Worm (Caenorhabditis elegans) whole organism, L1 larva: ENCODE data around the gene M02B7.2.
A peak's percentile ranks its signal among the peaks of the same experiment; 100 is the strongest.

Experiments used
- dsc-1 ChIP-seq: sonication (generic microtip); optimal IDR thresholded peaks from 2 replicates; lab custom pipeline; 2016; ENCODE audit warnings: mild to moderate bottlenecking, missing genetic modification characterization, missing compliant biosample characterization
- ets-5 ChIP-seq: fragments of 200-800 bp; sonication (Bioruptor generic); IDR thresholded peaks from 2 replicates; pipeline ENCODE4 v1.3.6; 2022; ENCODE audit warnings: missing genetic modification characterization, missing compliant biosample characterization
- fkh-4 ChIP-seq: sonication (generic microtip); optimal IDR thresholded peaks from 2 replicates; lab custom pipeline; 2016; ENCODE audit warnings: missing compliant biosample characterization, missing genetic modification characterization, borderline replicate concordance
- hlh-17 ChIP-seq: fragments of 200-800 bp; sonication (Bioruptor generic); optimal IDR thresholded peaks from 2 replicates; lab custom pipeline; 2018; ENCODE audit warnings: missing genetic modification characterization, mild to moderate bottlenecking, missing compliant biosample characterization, moderate library complexity, borderline replicate concordance
- lir-3 ChIP-seq: sonication (generic microtip); optimal IDR thresholded peaks from 2 replicates; lab custom pipeline; 2016; ENCODE audit warnings: mild to moderate bottlenecking, missing genetic modification characterization, moderate library complexity, missing compliant biosample characterization; ENCODE audit not compliant: poor library complexity
- nhr-84 ChIP-seq: sonication (generic microtip); optimal IDR thresholded peaks from 2 replicates; lab custom pipeline; 2017; ENCODE audit warnings: missing biosample characterization, missing genetic modification characterization
- ztf-11 ChIP-seq, 2 experiments: sonication (generic microtip); optimal IDR thresholded peaks; 2 replicates each; lab custom pipeline; 2016 to 2017; ENCODE audit warnings: missing genetic modification characterization in 2 of 2, missing biosample characterization in 1 of 2, missing compliant biosample characterization in 1 of 2

The M02B7.2 gene

DNA sequence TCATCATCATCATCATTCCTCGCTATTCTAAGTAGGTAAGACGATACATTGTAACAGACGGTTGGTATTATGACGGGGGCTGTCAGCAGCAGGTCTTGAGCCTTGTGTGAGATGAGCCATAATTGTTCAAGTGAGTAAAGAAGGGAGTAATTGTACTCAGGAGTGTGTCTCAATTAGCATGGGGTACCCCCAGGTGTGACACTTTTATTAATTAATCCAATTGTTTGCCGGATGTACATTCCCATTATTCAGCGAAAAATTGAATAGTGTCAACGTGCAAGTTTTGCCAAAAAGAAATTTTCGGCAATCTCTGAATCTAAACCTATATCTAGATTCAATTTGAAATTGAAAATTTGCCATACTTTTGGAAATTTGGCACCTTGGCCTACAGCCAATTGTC, 45.6 kb downstream of the M02B7.2 start:
- TF ChIP-seq ztf-11 (tag; optimal IDR thresholded peaks at IDR 0.05; lab: Kevin White, UChicago) (no peak), lir-3 (tag; lab: Kevin White, UChicago) (no peak), hlh-17 (GFP tag; lab: Kevin White, UChicago) (no peak), nhr-84 (tag; lab: Kevin White, UChicago) (no peak)
- TF ChIP-seq, all 84 proteins: peak for 0

ce11 chrIV:3853557-3853956, 50.2 kb downstream of the M02B7.2 start:
- TF ChIP-seq dsc-1 (tag; lab: Kevin White, UChicago) (peak; percentile 95), fkh-4 (peak; percentile 80), ets-5 (no peak)
